Worm (Caenorhabditis elegans) whole organism, young adult: ENCODE measurements around the gene F40G9.7.

ENCODE experiments used
- B0261.1 ChIP-seq: sonication (generic microtip); optimal IDR thresholded peaks from 2 replicates; lab custom pipeline; 2016; ENCODE audit warnings: mild to moderate bottlenecking, missing genetic modification characterization, moderate library complexity, missing compliant biosample characterization
- C17E4.6 ChIP-seq: fragments of 200-800 bp; sonication (Bioruptor generic); IDR thresholded peaks from 2 replicates; pipeline ENCODE4 v1.3.6; 2022; ENCODE audit warnings: missing genetic modification reagents, missing genetic modification characterization, missing compliant biosample characterization
- D2030.7 ChIP-seq: fragments of 200-800 bp; sonication (Bioruptor generic); IDR thresholded peaks from 2 replicates; pipeline ENCODE4 v1.3.6; 2022; ENCODE audit warnings: missing genetic modification reagents, missing genetic modification characterization, missing compliant biosample characterization
- F10E7.11 ChIP-seq: sonication (generic microtip); optimal IDR thresholded peaks from 2 replicates; lab custom pipeline; 2017; ENCODE audit warnings: mild to moderate bottlenecking, missing genetic modification characterization, moderate library complexity, missing compliant biosample characterization
- F52B5.7 ChIP-seq: sonication (generic microtip); optimal IDR thresholded peaks from 2 replicates; lab custom pipeline; 2016; ENCODE audit warnings: mild to moderate bottlenecking, missing genetic modification characterization, missing compliant biosample characterization
- Y53F4B.3 ChIP-seq: fragments of 200-800 bp; sonication (Bioruptor generic); IDR thresholded peaks from 2 replicates; pipeline ENCODE4 v1.3.6; 2022; ENCODE audit warnings: missing genetic modification reagents, missing genetic modification characterization, missing compliant biosample characterization
- Y53G8AR.9 ChIP-seq: fragments of 200-800 bp; sonication (Bioruptor generic); conservative IDR thresholded peaks from 2 replicates; pipeline ENCODE4 v1.3.6; 2022; ENCODE audit warnings: missing genetic modification reagents, missing genetic modification characterization, missing compliant biosample characterization
- attf-5 ChIP-seq: fragments of 200-800 bp; sonication (Bioruptor generic); optimal IDR thresholded peaks from 2 replicates; lab custom pipeline; 2018; ENCODE audit warnings: mild to moderate bottlenecking, missing genetic modification characterization, missing compliant biosample characterization
- bed-1 ChIP-seq: fragments of 200-800 bp; sonication (Bioruptor generic); IDR thresholded peaks from 2 replicates; pipeline ENCODE4 v1.3.6; 2022; ENCODE audit warnings: missing genetic modification reagents, missing genetic modification characterization, missing compliant biosample characterization
- bed-2 ChIP-seq: fragments of 200-800 bp; sonication (Bioruptor generic); IDR thresholded peaks from 2 replicates; pipeline ENCODE4 v1.3.6; 2022; ENCODE audit warnings: missing genetic modification reagents, missing genetic modification characterization, missing compliant biosample characterization
- cebp-1 ChIP-seq, 2 experiments: fragments of 200-800 bp in 1 of 2; sonication (Bioruptor generic) in 1 of 2; sonication (generic microtip) in 1 of 2; IDR thresholded peaks in 1 of 2; optimal IDR thresholded peaks in 1 of 2; 2 replicates each; pipeline versions ENCODE4 v1.3.6 to Lab custom; 2017 to 2022; ENCODE audit warnings: missing compliant biosample characterization in 2 of 2, missing genetic modification characterization in 2 of 2, mild to moderate bottlenecking in 1 of 2, missing genetic modification reagents in 1 of 2, moderate library complexity in 1 of 2
- dox-1 ChIP-seq: fragments of 200-800 bp; sonication (Bioruptor generic); IDR thresholded peaks from 2 replicates; pipeline ENCODE4 v1.3.6; 2022; ENCODE audit warnings: missing genetic modification reagents, missing genetic modification characterization, missing compliant biosample characterization
- egrh-3 ChIP-seq: fragments of 200-800 bp; sonication (Bioruptor generic); IDR thresholded peaks from 2 replicates; pipeline ENCODE4 v1.3.6; 2022; ENCODE audit warnings: missing genetic modification reagents, missing genetic modification characterization, missing compliant biosample characterization
- ekl-4 ChIP-seq: fragments of 200-800 bp; sonication (Bioruptor generic); IDR thresholded peaks from 2 replicates; pipeline ENCODE4 v1.3.6; 2022; ENCODE audit warnings: missing genetic modification reagents, missing genetic modification characterization, missing compliant biosample characterization
- ets-4 ChIP-seq: fragments of 200-800 bp; sonication (Bioruptor generic); optimal IDR thresholded peaks from 2 replicates; lab custom pipeline; 2018; ENCODE audit warnings: mild to moderate bottlenecking, missing genetic modification characterization, missing compliant biosample characterization
- hmg-1.2 ChIP-seq: fragments of 200-800 bp; sonication (Bioruptor generic); IDR thresholded peaks from 2 replicates; pipeline ENCODE4 v1.3.6; 2022; ENCODE audit warnings: missing genetic modification reagents, missing genetic modification characterization, missing compliant biosample characterization
- lin-35 ChIP-seq, 3 experiments: fragments of 150-350 bp in 2 of 3; sonication (generic microtip) in 1 of 3; optimal IDR thresholded peaks; 2 replicates each; lab custom pipeline; 2014 to 2018; ENCODE audit warnings: missing biosample characterization in 3 of 3, missing genetic modification characterization in 3 of 3, missing genetic modification reagents in 3 of 3
- lin-54 ChIP-seq: fragments of 200-800 bp; sonication (Bioruptor generic); optimal IDR thresholded peaks from 2 replicates; lab custom pipeline; 2018; ENCODE audit warnings: mild to moderate bottlenecking, missing genetic modification characterization, missing compliant biosample characterization
- lsl-1 ChIP-seq: fragments of 200-800 bp; sonication (Bioruptor generic); optimal IDR thresholded peaks from 2 replicates; lab custom pipeline; 2018; ENCODE audit warnings: mild to moderate bottlenecking, missing genetic modification characterization, moderate library complexity, missing compliant biosample characterization
- madf-3 ChIP-seq: fragments of 200-800 bp; sonication (Bioruptor generic); IDR thresholded peaks from 2 replicates; pipeline ENCODE4 v1.3.6; 2022; ENCODE audit warnings: missing genetic modification reagents, missing genetic modification characterization, missing compliant biosample characterization
- madf-6 ChIP-seq: fragments of 200-800 bp; sonication (Bioruptor generic); IDR thresholded peaks from 2 replicates; pipeline ENCODE4 v1.3.6; 2022; ENCODE audit warnings: missing genetic modification reagents, missing genetic modification characterization, missing compliant biosample characterization
- mxl-1 ChIP-seq: sonication (generic microtip); optimal IDR thresholded peaks from 2 replicates; lab custom pipeline; 2016; ENCODE audit warnings: missing genetic modification characterization, missing compliant biosample characterization
- nfyb-1 ChIP-seq: fragments of 200-800 bp; sonication (Bioruptor generic); IDR thresholded peaks from 2 replicates; pipeline ENCODE4 v1.3.6; 2022; ENCODE audit warnings: missing genetic modification reagents, missing genetic modification characterization, missing compliant biosample characterization
- nhr-80 ChIP-seq: sonication (generic microtip); optimal IDR thresholded peaks from 2 replicates; lab custom pipeline; 2016; ENCODE audit warnings: missing genetic modification characterization, missing compliant biosample characterization
- pha-4 ChIP-seq: fragments of 150-350 bp; sonication (generic microtip); optimal IDR thresholded peaks from 2 replicates; lab custom pipeline; 2014; ENCODE audit warnings: missing biosample characterization, missing genetic modification reagents, missing genetic modification characterization
- rec-8 ChIP-seq, 2 experiments: sonication (generic microtip); optimal IDR thresholded peaks; 2 replicates each; lab custom pipeline; 2016; ENCODE audit warnings: mild to moderate bottlenecking in 2 of 2, missing genetic modification characterization in 2 of 2, missing genetic modification reagents in 2 of 2, missing genotype in 2 of 2, missing biosample characterization in 1 of 2, missing compliant biosample characterization in 1 of 2, moderate library complexity in 1 of 2
- repo-1 ChIP-seq: sonication (generic microtip); optimal IDR thresholded peaks from 2 replicates; lab custom pipeline; 2017; ENCODE audit warnings: mild to moderate bottlenecking, missing genetic modification characterization, missing compliant biosample characterization
- sdz-38 ChIP-seq: sonication (generic microtip); optimal IDR thresholded peaks from 2 replicates; lab custom pipeline; 2016; ENCODE audit warnings: missing genotype, missing genetic modification characterization, missing compliant biosample characterization
- sea-2 ChIP-seq: fragments of 200-800 bp; sonication (Bioruptor generic); IDR thresholded peaks from 2 replicates; pipeline ENCODE4 v1.3.6; 2022; ENCODE audit warnings: missing genetic modification characterization, missing compliant biosample characterization
- snpc-1.1 ChIP-seq: sonication (generic microtip); optimal IDR thresholded peaks from 2 replicates; lab custom pipeline; 2017; ENCODE audit warnings: missing genetic modification characterization, mild to moderate bottlenecking, missing compliant biosample characterization, antibody characterized with exemption, moderate library complexity, missing genotype, missing genetic modification reagents; ENCODE audit not compliant: insufficient read depth
- snpc-1.3 ChIP-seq: sonication (generic microtip); optimal IDR thresholded peaks from 2 replicates; lab custom pipeline; 2017; ENCODE audit warnings: missing genetic modification characterization, mild to moderate bottlenecking, missing compliant biosample characterization, antibody characterized with exemption, moderate library complexity, missing genotype, missing genetic modification reagents; ENCODE audit not compliant: insufficient read depth
- sptf-2 ChIP-seq: fragments of 200-800 bp; sonication (Bioruptor generic); optimal IDR thresholded peaks from 2 replicates; lab custom pipeline; 2018; ENCODE audit warnings: mild to moderate bottlenecking, missing genetic modification characterization, missing compliant biosample characterization
- zfh-2 ChIP-seq: fragments of 200-800 bp; sonication (Bioruptor generic); conservative IDR thresholded peaks from 2 replicates; pipeline ENCODE4 v1.3.6; 2022; ENCODE audit warnings: missing genetic modification reagents, missing genetic modification characterization, missing compliant biosample characterization
- zim-3 ChIP-seq: sonication (generic microtip); optimal IDR thresholded peaks from 2 replicates; lab custom pipeline; 2017; ENCODE audit warnings: mild to moderate bottlenecking, missing genetic modification characterization, moderate library complexity, missing compliant biosample characterization
- ztf-18 ChIP-seq: sonication (generic microtip); optimal IDR thresholded peaks from 2 replicates; lab custom pipeline; 2016; ENCODE audit warnings: missing genotype, mild to moderate bottlenecking, missing genetic modification characterization, missing compliant biosample characterization
- ztf-3 ChIP-seq: fragments of 200-800 bp; sonication (Bioruptor generic); optimal IDR thresholded peaks from 2 replicates; lab custom pipeline; 2018; ENCODE audit warnings: mild to moderate bottlenecking, missing genetic modification characterization, missing compliant biosample characterization
- ztf-6 ChIP-seq: fragments of 200-800 bp; sonication (Bioruptor generic); IDR thresholded peaks from 2 replicates; pipeline ENCODE4 v1.3.6; 2022; ENCODE audit warnings: missing genetic modification reagents, missing genetic modification characterization, missing compliant biosample characterization

Gene F40G9.7

ce11 chrIII:165390-165789, at the start of gene F40G9.7:
Gene F40G9.7 (plus strand): TSS chrIII:165690.
- TF ChIP-seq sdz-38 (tag; lab: Kevin White, UChicago) (no peak), mxl-1 (tag; lab: Kevin White, UChicago) (no peak), egrh-3 (GFP tag; lab: Robert Waterston, UW) (no peak), ets-4 (GFP tag; lab: Kevin White, UChicago) (no peak), F52B5.7 (tag; lab: Kevin White, UChicago) (no peak), rec-8 (tag; optimal IDR thresholded peaks at IDR 0.05; lab: Kevin White, UChicago) (no peak), madf-3 (GFP tag; lab: Robert Waterston, UW) (no peak), nfyb-1 (no peak), madf-6 (GFP tag; lab: Robert Waterston, UW) (no peak), ekl-4 (GFP tag; lab: Robert Waterston, UW) (no peak), lin-54 (GFP tag; lab: Kevin White, UChicago) (no peak)

ce11 chrIII:117210-117609, 48.3 kb upstream of the F40G9.7 start, which contains the start of gene C29F9.5:
Gene C29F9.5 (plus strand): TSS chrIII:117510.
- TF ChIP-seq lin-54 (GFP tag; lab: Kevin White, UChicago) = no peak
- no peak for TF ChIP-seq D2030.7 (GFP tag; lab: Robert Waterston, UW)
- TF ChIP-seq cebp-1 (GFP tag; IDR thresholded peaks at IDR 0.05; lab: Robert Waterston, UW) = no peak
- TF ChIP-seq cebp-1 (tag; optimal IDR thresholded peaks at IDR 0.05; lab: Kevin White, UChicago) = no peak

- TF ChIP-seq snpc-1.3 (tag; lab: Kevin White, UChicago) (no peak), hmg-1.2 (GFP tag; lab: Robert Waterston, UW) (no peak), ztf-3 (GFP tag; lab: Kevin White, UChicago) (no peak), Y53F4B.3 (GFP tag; lab: Robert Waterston, UW) (no peak), repo-1 (no peak), lin-35 (GFP tag; optimal IDR thresholded peaks at IDR 0.05; lab: Kevin White, UChicago) (no peak), bed-2 (GFP tag; lab: Robert Waterston, UW) (no peak), ztf-18 (tag; lab: Kevin White, UChicago) (no peak), ztf-6 (GFP tag; lab: Robert Waterston, UW) (no peak), F10E7.11 (no peak), lsl-1 (GFP tag; lab: Kevin White, UChicago) (no peak), zfh-2 (no peak), sea-2 (GFP tag; lab: Robert Waterston, UW) (no peak)
These were observed 47.6 kb upstream of the F40G9.7 start for ce11 chrIII:117857-118256.

ce11 chrIII:120199-120598, 45.3 kb upstream of the F40G9.7 start, which contains the start of gene pals-24:
Gene pals-24 (plus strand): TSS chrIII:120435.
- TF ChIP-seq attf-5 (GFP tag; lab: Kevin White, UChicago) (peak; percentile 43), Y53G8AR.9 (GFP tag; lab: Robert Waterston, UW) (no peak), B0261.1 (tag; lab: Kevin White, UChicago) (no peak), zim-3 (tag; lab: Kevin White, UChicago) (no peak), snpc-1.1 (tag; lab: Kevin White, UChicago) (no peak), sptf-2 (GFP tag; lab: Kevin White, UChicago) (no peak), cebp-1 (GFP tag; IDR thresholded peaks at IDR 0.05; lab: Robert Waterston, UW) (peak; percentile 74; the same call in 1 of the 2 replicates), cebp-1 (tag; optimal IDR thresholded peaks at IDR 0.05; lab: Kevin White, UChicago) (peak; percentile 76), ets-4 (GFP tag; lab: Kevin White, UChicago) (no peak), C17E4.6 (GFP tag; lab: Robert Waterston, UW) (no peak), bed-1 (GFP tag; lab: Robert Waterston, UW) (no peak), pha-4 (tag; lab: Kevin White, UChicago) (peak; percentile 16), nhr-80 (tag; lab: Kevin White, UChicago) (peak; percentile 89), dox-1 (peak; percentile 46)
